Fruit fly (Drosophila melanogaster) whole organism, embryonic: ENCODE data around the gene Cog2.
A peak's percentile ranks its signal among the peaks of the same experiment; 100 is the strongest.

Source experiments
- ATbp ChIP-seq: fragments of 200-800 bp; sonication (Bioruptor generic); optimal IDR thresholded peaks from 2 replicates; lab custom pipeline; 2017; ENCODE audit warnings: missing biosample characterization, mild to moderate bottlenecking, missing genetic modification characterization, missing genetic modification reagents
- Abd-B ChIP-seq: fragments of 200-800 bp; sonication (Bioruptor generic); optimal IDR thresholded peaks from 2 replicates; lab custom pipeline; 2018; ENCODE audit warnings: missing biosample characterization, mild to moderate bottlenecking, missing genetic modification characterization, moderate library complexity
- CG10267 ChIP-seq: fragments of 200-800 bp; sonication (Bioruptor generic); optimal IDR thresholded peaks from 2 replicates; lab custom pipeline; 2018; ENCODE audit warnings: missing biosample characterization, mild to moderate bottlenecking, missing genetic modification characterization, moderate library complexity
- CG10565 ChIP-seq: fragments of 200-800 bp; sonication (Bioruptor generic); optimal IDR thresholded peaks from 3 replicates; lab custom pipeline; 2016; ENCODE audit warnings: missing biosample characterization, mild to moderate bottlenecking, missing genetic modification characterization
- CG12071 ChIP-seq: fragments of 200-800 bp; sonication (Bioruptor generic); optimal IDR thresholded peaks from 3 replicates; lab custom pipeline; 2018; ENCODE audit warnings: missing biosample characterization, mild to moderate bottlenecking, missing genetic modification characterization
- CG13296 ChIP-seq: fragments of 200-800 bp; sonication (Bioruptor generic); optimal IDR thresholded peaks from 3 replicates; lab custom pipeline; 2018; ENCODE audit warnings: missing biosample characterization, mild to moderate bottlenecking, missing genetic modification characterization
- CG14050 ChIP-seq: fragments of 200-800 bp; sonication (Bioruptor generic); IDR thresholded peaks from 3 replicates; pipeline ENCODE4 v1.3.6; 2022; ENCODE audit warnings: missing biosample characterization, missing genetic modification characterization
- CG14667 ChIP-seq: fragments of 200-800 bp; sonication (Bioruptor generic); IDR thresholded peaks from 2 replicates; pipeline ENCODE4 v1.3.6; 2022; ENCODE audit warnings: missing biosample characterization, missing genetic modification characterization
- CG15011 ChIP-seq: fragments of 200-800 bp; sonication (Bioruptor generic); optimal IDR thresholded peaks from 3 replicates; lab custom pipeline; 2018; ENCODE audit warnings: missing biosample characterization, mild to moderate bottlenecking, missing genetic modification characterization
- CG1529 ChIP-seq: fragments of 200-800 bp; sonication (Bioruptor generic); optimal IDR thresholded peaks from 3 replicates; lab custom pipeline; 2018; ENCODE audit warnings: missing biosample characterization, missing genetic modification characterization
- CG15514 ChIP-seq: fragments of 200-800 bp; sonication (Bioruptor generic); optimal IDR thresholded peaks from 3 replicates; lab custom pipeline; 2017; ENCODE audit warnings: missing biosample characterization, missing genetic modification characterization, mild to moderate bottlenecking, moderate library complexity, missing genetic modification reagents
- CG17186 ChIP-seq: fragments of 200-800 bp; sonication (Bioruptor generic); optimal IDR thresholded peaks from 3 replicates; lab custom pipeline; 2017; ENCODE audit warnings: missing biosample characterization, missing genetic modification reagents, missing genetic modification characterization
- CG2678 ChIP-seq: fragments of 200-800 bp; sonication (Bioruptor generic); optimal IDR thresholded peaks from 3 replicates; lab custom pipeline; 2019; ENCODE audit warnings: missing biosample characterization, mild to moderate bottlenecking, missing genetic modification characterization, moderate library complexity
- CG3065 ChIP-seq: fragments of 200-800 bp; sonication (Bioruptor generic); optimal IDR thresholded peaks from 2 replicates; lab custom pipeline; 2016; ENCODE audit warnings: missing biosample characterization, missing genetic modification characterization
- CG3281 ChIP-seq: fragments of 200-800 bp; sonication (Bioruptor generic); optimal IDR thresholded peaks from 3 replicates; lab custom pipeline; 2017; ENCODE audit warnings: missing biosample characterization, mild to moderate bottlenecking, missing genetic modification characterization
- CG3995 ChIP-seq: fragments of 200-800 bp; sonication (Bioruptor generic); optimal IDR thresholded peaks from 3 replicates; lab custom pipeline; 2016; ENCODE audit warnings: missing biosample characterization, missing genetic modification characterization
- CG6765 ChIP-seq: fragments of 200-800 bp; sonication (Bioruptor generic); optimal IDR thresholded peaks from 3 replicates; lab custom pipeline; 2017; ENCODE audit warnings: missing biosample characterization, mild to moderate bottlenecking, missing genetic modification characterization
- CG6813 ChIP-seq: fragments of 200-800 bp; sonication (Bioruptor generic); optimal IDR thresholded peaks from 2 replicates; lab custom pipeline; 2017; ENCODE audit warnings: missing biosample characterization, missing genetic modification characterization, mild to moderate bottlenecking, moderate library complexity, missing genetic modification reagents
- CG7372 ChIP-seq: fragments of 200-800 bp; sonication (Bioruptor generic); IDR thresholded peaks from 2 replicates; pipeline ENCODE4 v1.3.6; 2022; ENCODE audit warnings: missing biosample characterization, missing genetic modification characterization
- CG9727 ChIP-seq: fragments of 200-800 bp; sonication (Bioruptor generic); optimal IDR thresholded peaks from 3 replicates; lab custom pipeline; 2017; ENCODE audit warnings: missing biosample characterization, mild to moderate bottlenecking, missing genetic modification characterization
- Camta ChIP-seq: fragments of 200-800 bp; sonication (Bioruptor generic); optimal IDR thresholded peaks from 2 replicates; lab custom pipeline; 2016; ENCODE audit warnings: missing biosample characterization, missing genetic modification characterization
- ERR ChIP-seq: fragments of 200-800 bp; sonication (Bioruptor generic); optimal IDR thresholded peaks from 2 replicates; lab custom pipeline; 2016; ENCODE audit warnings: missing biosample characterization, missing genetic modification characterization
- Eip74EF ChIP-seq, 2 experiments: fragments of 200-800 bp in 1 of 2; fragments of >200 bp in 1 of 2; sonication (Bioruptor generic) in 1 of 2; optimal IDR thresholded peaks; 2 replicates each; lab custom pipeline; 2017 to 2019; ENCODE audit warnings: missing biosample characterization in 2 of 2, missing genetic modification characterization in 2 of 2, mild to moderate bottlenecking in 1 of 2, moderate library complexity in 1 of 2
- Fer1 ChIP-seq: fragments of 200-800 bp; sonication (Bioruptor generic); optimal IDR thresholded peaks from 2 replicates; lab custom pipeline; 2017; ENCODE audit warnings: missing biosample characterization, mild to moderate bottlenecking, missing genetic modification characterization
- Gsc ChIP-seq: fragments of 200-800 bp; sonication (Bioruptor generic); IDR thresholded peaks from 2 replicates; pipeline ENCODE4 v1.3.6; 2022; ENCODE audit warnings: missing biosample characterization, missing genetic modification characterization
- Max ChIP-seq: fragments of 200-800 bp; sonication (Bioruptor generic); optimal IDR thresholded peaks from 2 replicates; lab custom pipeline; 2016; ENCODE audit warnings: missing biosample characterization, mild to moderate bottlenecking, missing genetic modification characterization
- Med ChIP-seq: fragments of 200-800 bp; sonication (Bioruptor generic); peaks from one replicate; lab custom pipeline; 2016; ENCODE audit warnings: missing biosample characterization, missing genetic modification characterization, mild to moderate bottlenecking, inconsistent platforms, moderate library complexity
- Meics ChIP-seq: fragments of 200-800 bp; sonication (Bioruptor generic); optimal IDR thresholded peaks from 2 replicates; lab custom pipeline; 2017; ENCODE audit warnings: missing biosample characterization, mild to moderate bottlenecking, missing genetic modification characterization
- Rx ChIP-seq: fragments of 200-800 bp; sonication (Bioruptor generic); IDR thresholded peaks from 2 replicates; pipeline ENCODE4 v1.3.6; 2022; ENCODE audit warnings: missing biosample characterization, missing genetic modification characterization
- Sry-δ ChIP-seq: fragments of 200-800 bp; sonication (Bioruptor generic); optimal IDR thresholded peaks from 2 replicates; lab custom pipeline; 2016; ENCODE audit warnings: missing biosample characterization, missing genetic modification characterization
- amos ChIP-seq: fragments of 200-800 bp; sonication (Bioruptor generic); IDR thresholded peaks from 2 replicates; pipeline ENCODE4 v1.3.6; 2022; ENCODE audit warnings: missing biosample characterization, missing genetic modification characterization; ENCODE audit not compliant: partially characterized antibody
- aop ChIP-seq: fragments of 200-800 bp; sonication (Bioruptor generic); IDR thresholded peaks from 2 replicates; pipeline ENCODE4 v1.3.6; 2022; ENCODE audit warnings: missing biosample characterization, missing genetic modification characterization
- bbx ChIP-seq: fragments of 200-800 bp; sonication (Bioruptor generic); IDR thresholded peaks from 2 replicates; pipeline ENCODE4 v1.3.6; 2022; ENCODE audit warnings: missing biosample characterization, missing genetic modification characterization; ENCODE audit not compliant: partially characterized antibody
- cad ChIP-seq: fragments of >200 bp; optimal IDR thresholded peaks from 2 replicates; lab custom pipeline; 2017; ENCODE audit warnings: missing biosample characterization, missing genetic modification characterization
- chm ChIP-seq: fragments of 200-800 bp; sonication (Bioruptor generic); IDR thresholded peaks from 2 replicates; pipeline ENCODE4 v1.3.6; 2022; ENCODE audit warnings: missing biosample characterization, missing genetic modification characterization
- da ChIP-seq: fragments of 200-800 bp; sonication (Bioruptor generic); optimal IDR thresholded peaks from 2 replicates; lab custom pipeline; 2016; ENCODE audit warnings: missing biosample characterization, missing genetic modification characterization
- exex ChIP-seq: fragments of 200-800 bp; sonication (Bioruptor generic); optimal IDR thresholded peaks from 4 replicates; lab custom pipeline; 2018; ENCODE audit warnings: missing biosample characterization, mild to moderate bottlenecking, missing genetic modification characterization, moderate library complexity
- fru ChIP-seq: fragments of >200 bp; optimal IDR thresholded peaks from 2 replicates; lab custom pipeline; 2017
- ken ChIP-seq: fragments of 200-800 bp; sonication (Bioruptor generic); IDR thresholded peaks from 3 replicates; pipeline ENCODE4 v1.3.6; 2022; ENCODE audit warnings: missing biosample characterization, missing genetic modification characterization
- lov ChIP-seq, 2 experiments: fragments of 200-800 bp in 1 of 2; fragments of >200 bp in 1 of 2; sonication (Bioruptor generic) in 1 of 2; IDR thresholded peaks in 1 of 2; optimal IDR thresholded peaks in 1 of 2; 2 replicates in 1 of 2; 3 replicates in 1 of 2; pipeline versions ENCODE4 v1.3.6 to Lab custom; 2017 to 2022; ENCODE audit warnings: missing biosample characterization in 1 of 2, missing genetic modification characterization in 1 of 2
- mirr ChIP-seq: fragments of 200-800 bp; sonication (Bioruptor generic); optimal IDR thresholded peaks from 3 replicates; lab custom pipeline; 2018; ENCODE audit warnings: missing biosample characterization, mild to moderate bottlenecking, missing genetic modification characterization
- repo ChIP-seq: fragments of 200-800 bp; sonication (Bioruptor generic); optimal IDR thresholded peaks from 2 replicates; lab custom pipeline; 2016; ENCODE audit warnings: missing biosample characterization, missing genetic modification characterization
- salm ChIP-seq: fragments of 200-800 bp; sonication (Bioruptor generic); optimal IDR thresholded peaks from 2 replicates; lab custom pipeline; 2018; ENCODE audit warnings: missing biosample characterization, mild to moderate bottlenecking, missing genetic modification characterization
- sc ChIP-seq, 3 experiments: fragments of >200 bp in 2 of 3; fragments of 200-800 bp in 1 of 3; sonication (Bioruptor generic) in 1 of 3; optimal IDR thresholded peaks; 2 replicates in 2 of 3; 3 replicates in 1 of 3; lab custom pipeline; 2017; ENCODE audit warnings: mild to moderate bottlenecking in 1 of 3, missing biosample characterization in 1 of 3, missing genetic modification characterization in 1 of 3, missing genetic modification reagents in 1 of 3
- sens ChIP-seq: fragments of 200-800 bp; sonication (Bioruptor generic); peaks from one replicate; lab custom pipeline; 2016; ENCODE audit warnings: missing biosample characterization, missing genetic modification characterization
- so ChIP-seq: fragments of 200-800 bp; sonication (Bioruptor generic); IDR thresholded peaks from 3 replicates; pipeline ENCODE4 v1.3.6; 2022; ENCODE audit warnings: missing biosample characterization, missing genetic modification characterization

Cog2 gene

DNA sequence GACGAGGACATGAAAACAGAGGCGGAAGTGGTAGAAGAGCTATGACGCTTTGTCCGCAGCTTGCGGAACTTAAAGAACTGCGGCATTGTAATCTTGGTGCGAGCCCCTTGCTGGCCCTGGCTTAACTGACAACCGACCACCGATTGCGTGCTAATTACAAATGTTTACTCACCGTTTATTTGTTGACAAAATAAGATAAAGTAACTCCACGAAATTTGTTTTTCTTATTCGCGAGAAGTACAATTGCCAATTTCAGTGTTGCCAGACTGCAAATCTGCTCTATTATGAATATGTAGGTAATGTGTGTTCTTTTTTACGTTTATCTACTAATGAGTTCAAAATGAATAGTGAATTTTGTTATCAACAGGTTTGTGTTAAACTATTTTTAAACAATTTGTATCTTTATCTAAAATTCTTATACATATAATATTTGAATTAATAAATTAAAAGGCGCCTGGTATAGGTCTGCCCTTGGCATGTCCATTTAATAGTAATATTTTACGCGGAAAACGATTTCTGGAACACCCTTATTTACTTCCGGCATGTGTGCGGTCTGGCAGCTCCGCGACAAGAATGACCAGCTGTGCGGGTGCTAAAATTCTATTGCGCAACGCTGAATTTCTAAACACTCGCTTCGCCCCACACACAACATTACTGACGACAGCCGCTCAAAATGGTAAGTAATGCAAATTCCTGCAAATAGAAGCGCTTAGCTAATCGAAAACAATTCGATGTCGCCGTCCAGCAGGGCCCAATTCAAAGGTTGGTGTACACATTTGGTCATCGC is 4.6 kb downstream of the Cog2 start, which contains the start of the genes Atg4b and Hibch (continued):
- peak; percentile 70 for TF ChIP-seq CG6765
- TF ChIP-seq Eip74EF (GFP tag; optimal IDR thresholded peaks at IDR 0.05; lab: Kevin White, UChicago): no peak
- TF ChIP-seq sc (optimal IDR thresholded peaks at IDR 0.05; lab: Kevin White, UChicago): no peak
- TF ChIP-seq sc (GFP tag; optimal IDR thresholded peaks at IDR 0.05; lab: Kevin White, UChicago): no peak
- peak; percentile 8 for TF ChIP-seq Sry-δ (GFP tag; lab: Kevin White, UChicago)
- no peak for TF ChIP-seq Abd-B (GFP tag; lab: Kevin White, UChicago)
- TF ChIP-seq Camta (GFP tag; lab: Kevin White, UChicago): no peak
- TF ChIP-seq ERR (GFP tag; lab: Kevin White, UChicago): no peak
- TF ChIP-seq fru (lab: Kevin White, UChicago): no peak
- TF ChIP-seq CG14667: peak; percentile 75
- peak; percentile 37 for TF ChIP-seq CG17186 (GFP tag; lab: Kevin White, UChicago)
- TF ChIP-seq Max (GFP tag; lab: Kevin White, UChicago): peak; percentile 89
- peak; percentile 81 for TF ChIP-seq CG10267 (tag; lab: Kevin White, UChicago)
- no peak for TF ChIP-seq CG1529 (GFP tag; lab: Kevin White, UChicago)
- TF ChIP-seq CG10565 (GFP tag; lab: Kevin White, UChicago): no peak
- peak; percentile 86 for TF ChIP-seq CG13296
- TF ChIP-seq CG15011 (GFP tag; lab: Kevin White, UChicago): no peak
- peak; percentile 70 for TF ChIP-seq Med
- TF ChIP-seq CG14050 (GFP tag; lab: Robert Waterston, UW): peak; percentile 63; the same call in 2 of the 3 replicates
- peak; percentile 46 for TF ChIP-seq mirr

DNA sequence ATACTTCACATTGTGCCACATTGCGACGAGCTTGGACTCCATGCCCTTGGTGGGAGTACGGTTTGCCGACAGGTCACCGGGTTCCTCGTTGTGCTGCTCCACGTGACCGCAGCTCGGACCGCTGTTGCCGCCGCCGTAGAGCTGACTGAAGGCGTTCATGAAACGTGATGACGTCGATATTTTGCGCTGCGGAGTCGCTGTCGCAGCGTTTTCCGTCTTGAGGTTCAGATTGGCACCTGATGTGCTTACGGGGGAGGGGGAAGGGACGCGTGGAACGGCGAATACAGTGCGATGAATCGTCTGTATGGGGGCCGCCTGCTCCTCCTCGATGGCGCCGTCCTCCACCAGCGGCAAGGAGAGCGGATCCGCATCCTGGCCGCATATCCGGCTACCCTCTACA is 5.3 kb downstream of the Cog2 start:
- TF ChIP-seq so: no peak
- TF ChIP-seq salm: no peak
- no peak for TF ChIP-seq aop
- TF ChIP-seq CG9727: no peak
- 0 out of 2 replicates have a peak, but pooled peaks have one; percentile 5 for TF ChIP-seq amos (GFP tag; lab: Robert Waterston, UW)
- no peak for TF ChIP-seq CG7372 (GFP tag; lab: Robert Waterston, UW)
- no peak for TF ChIP-seq lov (optimal IDR thresholded peaks at IDR 0.05; lab: Kevin White, UChicago)
- 0 out of 3 replicates have a peak, but pooled peaks have one; percentile 22 for TF ChIP-seq lov (GFP tag; IDR thresholded peaks at IDR 0.05; lab: Robert Waterston, UW)

DNA sequence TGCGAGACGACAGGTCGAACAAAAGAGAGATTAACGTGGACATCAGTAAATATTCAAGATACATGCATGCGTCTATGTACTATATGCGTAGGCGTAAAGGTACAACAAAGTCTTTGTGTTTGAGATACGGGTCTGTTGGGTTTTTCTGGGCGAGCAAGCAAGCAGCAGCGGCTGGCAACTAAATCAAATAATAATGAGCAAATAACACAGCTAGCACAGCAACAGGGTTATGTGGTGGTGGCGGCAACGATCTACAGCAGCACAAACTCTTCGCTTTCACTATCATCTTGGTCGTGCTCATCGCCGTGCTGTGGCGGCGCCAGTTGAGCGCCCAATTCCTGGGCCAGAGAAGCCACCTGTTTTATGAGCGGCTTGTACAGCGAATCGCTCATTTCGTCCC is 7.4 kb downstream of the Cog2 start:
- TF ChIP-seq CG12071: peak; percentile 27
- TF ChIP-seq Gsc (GFP tag; lab: Robert Waterston, UW): no peak
- TF ChIP-seq CG6813 (GFP tag; lab: Kevin White, UChicago): peak; percentile 44
- TF ChIP-seq Fer1: peak; percentile 34
- TF ChIP-seq CG13296: peak; percentile 38
- peak; percentile 24 for TF ChIP-seq CG3281 (GFP tag; lab: Kevin White, UChicago)
- no peak for TF ChIP-seq cad (GFP tag; lab: Kevin White, UChicago)
- TF ChIP-seq CG3065 (GFP tag; lab: Kevin White, UChicago): no peak
- TF ChIP-seq CG9727: peak; percentile 3
- TF ChIP-seq da (GFP tag; lab: Kevin White, UChicago): no peak
- TF ChIP-seq sens (GFP tag; lab: Kevin White, UChicago): peak; percentile 61
- TF ChIP-seq chm: 0 out of 2 replicates have a peak, but pooled peaks have one; percentile 21
- TF ChIP-seq Rx (GFP tag; lab: Robert Waterston, UW): no peak
- no peak for TF ChIP-seq CG3995 (GFP tag; lab: Kevin White, UChicago)
- no peak for TF ChIP-seq repo (GFP tag; lab: Kevin White, UChicago)
- TF ChIP-seq bbx (GFP tag; lab: Robert Waterston, UW): no peak
- TF ChIP-seq CG15514 (GFP tag; lab: Kevin White, UChicago): peak; percentile 4
- peak; percentile 67 for TF ChIP-seq Med
- TF ChIP-seq ATbp: peak; percentile 44
- no peak for TF ChIP-seq ken (GFP tag; lab: Robert Waterston, UW)
- TF ChIP-seq Meics: peak; percentile 5
- TF ChIP-seq CG2678 (tag; lab: Kevin White, UChicago): peak; percentile 24
- no peak for TF ChIP-seq exex
